Fruit fly (Drosophila melanogaster) whole organism, embryonic: ENCODE results near the gene CG14961.

Experiments used
- ATbp ChIP-seq: fragments of 200-800 bp; sonication (Bioruptor generic); optimal IDR thresholded peaks from 2 replicates; lab custom pipeline; 2017; ENCODE audit warnings: missing biosample characterization, mild to moderate bottlenecking, missing genetic modification characterization, missing genetic modification reagents
- B-H2 ChIP-seq: fragments of 200-800 bp; sonication (Bioruptor generic); optimal IDR thresholded peaks from 2 replicates; lab custom pipeline; 2018; ENCODE audit warnings: missing biosample characterization, mild to moderate bottlenecking, missing genetic modification characterization
- BEAF-32 ChIP-seq: fragments of 200-800 bp; sonication (Bioruptor generic); optimal IDR thresholded peaks from 3 replicates; lab custom pipeline; 2017; ENCODE audit warnings: missing biosample characterization, missing genetic modification characterization, mild to moderate bottlenecking, moderate library complexity, missing genetic modification reagents
- Bdp1 ChIP-seq: fragments of 200-800 bp; sonication (Bioruptor generic); optimal IDR thresholded peaks from 3 replicates; lab custom pipeline; 2016; ENCODE audit warnings: missing biosample characterization, missing genetic modification characterization
- Bgb ChIP-seq: fragments of 200-800 bp; sonication (Bioruptor generic); IDR thresholded peaks from 2 replicates; pipeline ENCODE4 v1.3.6; 2022; ENCODE audit warnings: missing biosample characterization, missing genetic modification characterization; ENCODE audit not compliant: partially characterized antibody
- CG10366 ChIP-seq: fragments of 200-800 bp; sonication (Bioruptor generic); IDR thresholded peaks from 2 replicates; pipeline ENCODE4 v1.3.6; 2022; ENCODE audit warnings: missing biosample characterization, missing genetic modification characterization
- CG11085 ChIP-seq: fragments of 200-800 bp; sonication (Bioruptor generic); IDR thresholded peaks from 2 replicates; pipeline ENCODE4 v1.3.6; 2022; ENCODE audit warnings: missing biosample characterization, missing genetic modification characterization
- CG11247 ChIP-seq: fragments of 200-800 bp; sonication (Bioruptor generic); IDR thresholded peaks from 2 replicates; pipeline ENCODE4 v1.3.6; 2022; ENCODE audit warnings: missing biosample characterization, missing genetic modification characterization
- CG12219 ChIP-seq: fragments of 200-800 bp; sonication (Bioruptor generic); optimal IDR thresholded peaks from 3 replicates; lab custom pipeline; 2018; ENCODE audit warnings: missing biosample characterization, mild to moderate bottlenecking, missing genetic modification characterization
- CG12236 ChIP-seq: fragments of 200-800 bp; sonication (Bioruptor generic); optimal IDR thresholded peaks from 2 replicates; lab custom pipeline; 2016; ENCODE audit warnings: missing biosample characterization, missing genetic modification characterization
- CG13894 ChIP-seq: fragments of 200-800 bp; sonication (Bioruptor generic); optimal IDR thresholded peaks from 3 replicates; lab custom pipeline; 2018; ENCODE audit warnings: missing biosample characterization, mild to moderate bottlenecking, missing genetic modification characterization, moderate library complexity
- CG14441 ChIP-seq: fragments of 200-800 bp; sonication (Bioruptor generic); IDR thresholded peaks from 2 replicates; pipeline ENCODE4 v1.3.6; 2022; ENCODE audit warnings: missing biosample characterization, missing genetic modification characterization
- CG14710 ChIP-seq: fragments of 200-800 bp; sonication (Bioruptor generic); optimal IDR thresholded peaks from 3 replicates; lab custom pipeline; 2019; ENCODE audit warnings: missing biosample characterization, mild to moderate bottlenecking, missing genetic modification characterization, moderate library complexity
- CG14965 ChIP-seq: fragments of 200-800 bp; sonication (Bioruptor generic); optimal IDR thresholded peaks from 2 replicates; lab custom pipeline; 2016; ENCODE audit warnings: missing biosample characterization, missing genetic modification characterization, borderline replicate concordance
- CG1603 ChIP-seq: fragments of 200-800 bp; sonication (Bioruptor generic); optimal IDR thresholded peaks from 2 replicates; lab custom pipeline; 2019; ENCODE audit warnings: missing biosample characterization, mild to moderate bottlenecking, missing genetic modification characterization, moderate library complexity
- CG17359 ChIP-seq: fragments of 200-800 bp; sonication (Bioruptor generic); optimal IDR thresholded peaks from 3 replicates; lab custom pipeline; 2018; ENCODE audit warnings: missing biosample characterization, mild to moderate bottlenecking, missing genetic modification characterization, moderate library complexity
- CG2120 ChIP-seq: fragments of 200-800 bp; sonication (Bioruptor generic); optimal IDR thresholded peaks from 3 replicates; lab custom pipeline; 2016; ENCODE audit warnings: missing biosample characterization, missing genetic modification characterization
- CG31365 ChIP-seq: fragments of 200-800 bp; sonication (Bioruptor generic); optimal IDR thresholded peaks from 2 replicates; lab custom pipeline; 2018; ENCODE audit warnings: missing biosample characterization, mild to moderate bottlenecking, missing genetic modification characterization
- CG3163 ChIP-seq: fragments of 200-800 bp; sonication (Bioruptor generic); optimal IDR thresholded peaks from 3 replicates; lab custom pipeline; 2016; ENCODE audit warnings: missing biosample characterization, missing genetic modification characterization
- CG42726 ChIP-seq: fragments of 200-800 bp; sonication (Bioruptor generic); IDR thresholded peaks from 2 replicates; pipeline ENCODE4 v1.3.6; 2022; ENCODE audit warnings: missing biosample characterization, missing genetic modification characterization; ENCODE audit not compliant: partially characterized antibody
- CG5245 ChIP-seq: fragments of 200-800 bp; sonication (Bioruptor generic); optimal IDR thresholded peaks from 3 replicates; lab custom pipeline; 2016; ENCODE audit warnings: missing biosample characterization, missing genetic modification characterization
- CG5953 ChIP-seq: fragments of 200-800 bp; sonication (Bioruptor generic); IDR thresholded peaks from 2 replicates; pipeline ENCODE4 v1.3.6; 2022; ENCODE audit warnings: missing biosample characterization, missing genetic modification characterization
- CG6689 ChIP-seq: fragments of 200-800 bp; sonication (Bioruptor generic); IDR thresholded peaks from 2 replicates; pipeline ENCODE4 v1.3.6; 2022; ENCODE audit warnings: missing biosample characterization, missing genetic modification characterization
- CG9609 ChIP-seq: fragments of 200-800 bp; sonication (Bioruptor generic); optimal IDR thresholded peaks from 3 replicates; lab custom pipeline; 2016; ENCODE audit warnings: missing biosample characterization, missing genetic modification characterization
- CG9797 ChIP-seq: fragments of 200-800 bp; sonication (Bioruptor generic); optimal IDR thresholded peaks from 3 replicates; lab custom pipeline; 2018; ENCODE audit warnings: missing biosample characterization, mild to moderate bottlenecking, missing genetic modification characterization
- Dip2 ChIP-seq: fragments of 200-800 bp; sonication (Bioruptor generic); IDR thresholded peaks from 2 replicates; pipeline ENCODE4 v1.3.6; 2022; ENCODE audit warnings: missing biosample characterization, missing genetic modification characterization
- Ets65A ChIP-seq: fragments of 200-800 bp; sonication (Bioruptor generic); peaks from one replicate; lab custom pipeline; 2016; ENCODE audit warnings: missing biosample characterization, missing genetic modification characterization
- HLH3B ChIP-seq: fragments of 200-800 bp; sonication (Bioruptor generic); IDR thresholded peaks from 2 replicates; pipeline ENCODE4 v1.3.6; 2022; ENCODE audit warnings: missing biosample characterization, missing genetic modification characterization
- Hr3 ChIP-seq: fragments of 200-800 bp; sonication (Bioruptor generic); optimal IDR thresholded peaks from 3 replicates; lab custom pipeline; 2016; ENCODE audit warnings: missing biosample characterization, missing genetic modification characterization
- Hr39 ChIP-seq: fragments of >200 bp; optimal IDR thresholded peaks from 2 replicates; lab custom pipeline; 2017
- MESR4 ChIP-seq: fragments of 200-800 bp; sonication (Bioruptor generic); optimal IDR thresholded peaks from 2 replicates; lab custom pipeline; 2018; ENCODE audit warnings: missing biosample characterization, mild to moderate bottlenecking, missing genetic modification characterization, moderate library complexity
- Mad ChIP-seq: fragments of 200-800 bp; sonication (Bioruptor generic); optimal IDR thresholded peaks from 2 replicates; lab custom pipeline; 2016; ENCODE audit warnings: missing biosample characterization, missing genetic modification characterization
- Mrtf ChIP-seq: fragments of 200-800 bp; sonication (Bioruptor generic); IDR thresholded peaks from 3 replicates; pipeline ENCODE4 v1.3.6; 2022; ENCODE audit warnings: missing biosample characterization, missing genetic modification characterization
- Nf-YB ChIP-seq: fragments of 200-800 bp; sonication (Bioruptor generic); optimal IDR thresholded peaks from 3 replicates; lab custom pipeline; 2019; ENCODE audit warnings: missing biosample characterization, mild to moderate bottlenecking, missing genetic modification characterization, moderate library complexity
- Rfx ChIP-seq: fragments of 200-800 bp; sonication (Bioruptor generic); IDR thresholded peaks from 2 replicates; pipeline ENCODE4 v1.3.6; 2022; ENCODE audit warnings: missing biosample characterization, missing genetic modification characterization
- ash1 ChIP-seq: fragments of 200-800 bp; sonication (Bioruptor generic); optimal IDR thresholded peaks from 2 replicates; lab custom pipeline; 2018; ENCODE audit warnings: missing biosample characterization, mild to moderate bottlenecking, missing genetic modification characterization
- bab2 ChIP-seq: fragments of 200-800 bp; sonication (Bioruptor generic); optimal IDR thresholded peaks from 2 replicates; lab custom pipeline; 2016; ENCODE audit warnings: missing biosample characterization, missing genetic modification characterization
- bbx ChIP-seq: fragments of 200-800 bp; sonication (Bioruptor generic); IDR thresholded peaks from 2 replicates; pipeline ENCODE4 v1.3.6; 2022; ENCODE audit warnings: missing biosample characterization, missing genetic modification characterization; ENCODE audit not compliant: partially characterized antibody
- ci ChIP-seq: fragments of 200-800 bp; sonication (Bioruptor generic); IDR thresholded peaks from 3 replicates; pipeline ENCODE4 v1.3.6; 2022; ENCODE audit warnings: missing biosample characterization, missing genetic modification characterization
- corto ChIP-seq: fragments of 200-800 bp; sonication (Bioruptor generic); optimal IDR thresholded peaks from 2 replicates; lab custom pipeline; 2016; ENCODE audit warnings: missing biosample characterization, mild to moderate bottlenecking, missing genetic modification characterization, moderate library complexity
- exex ChIP-seq: fragments of 200-800 bp; sonication (Bioruptor generic); optimal IDR thresholded peaks from 4 replicates; lab custom pipeline; 2018; ENCODE audit warnings: missing biosample characterization, mild to moderate bottlenecking, missing genetic modification characterization, moderate library complexity
- ftz-f1 ChIP-seq: fragments of 200-800 bp; sonication (Bioruptor generic); optimal IDR thresholded peaks from 2 replicates; lab custom pipeline; 2016; ENCODE audit warnings: missing biosample characterization, missing genetic modification characterization
- gsb ChIP-seq: fragments of 200-800 bp; sonication (Bioruptor generic); IDR thresholded peaks from 2 replicates; pipeline ENCODE4 v1.3.6; 2022; ENCODE audit warnings: missing biosample characterization, missing genetic modification characterization
- kni ChIP-seq: fragments of 200-800 bp; sonication (Bioruptor generic); optimal IDR thresholded peaks from 3 replicates; lab custom pipeline; 2017; ENCODE audit warnings: mild to moderate bottlenecking, missing biosample characterization, missing genetic modification reagents, missing genetic modification characterization
- scrt ChIP-seq: fragments of 200-800 bp; sonication (Bioruptor generic); optimal IDR thresholded peaks from 2 replicates; lab custom pipeline; 2018; ENCODE audit warnings: missing biosample characterization, mild to moderate bottlenecking, missing genetic modification characterization, moderate library complexity
- sim ChIP-seq: fragments of 200-800 bp; sonication (Bioruptor generic); IDR thresholded peaks from 2 replicates; pipeline ENCODE4 v1.3.6; 2022; ENCODE audit warnings: missing biosample characterization, missing genetic modification characterization
- sima ChIP-seq: fragments of 200-800 bp; sonication (Bioruptor generic); optimal IDR thresholded peaks from 2 replicates; lab custom pipeline; 2016; ENCODE audit warnings: missing biosample characterization, missing genetic modification characterization
- sna ChIP-seq: fragments of 200-800 bp; sonication (Bioruptor generic); IDR thresholded peaks from 2 replicates; pipeline ENCODE4 v1.3.6; 2022; ENCODE audit warnings: missing biosample characterization, missing genetic modification characterization; ENCODE audit not compliant: partially characterized antibody
- unc-4 ChIP-seq: fragments of 200-800 bp; sonication (Bioruptor generic); IDR thresholded peaks from 2 replicates; pipeline ENCODE4 v1.3.6; 2022; ENCODE audit warnings: missing biosample characterization, missing genetic modification characterization; ENCODE audit not compliant: partially characterized antibody

CG14961 gene

DNA sequence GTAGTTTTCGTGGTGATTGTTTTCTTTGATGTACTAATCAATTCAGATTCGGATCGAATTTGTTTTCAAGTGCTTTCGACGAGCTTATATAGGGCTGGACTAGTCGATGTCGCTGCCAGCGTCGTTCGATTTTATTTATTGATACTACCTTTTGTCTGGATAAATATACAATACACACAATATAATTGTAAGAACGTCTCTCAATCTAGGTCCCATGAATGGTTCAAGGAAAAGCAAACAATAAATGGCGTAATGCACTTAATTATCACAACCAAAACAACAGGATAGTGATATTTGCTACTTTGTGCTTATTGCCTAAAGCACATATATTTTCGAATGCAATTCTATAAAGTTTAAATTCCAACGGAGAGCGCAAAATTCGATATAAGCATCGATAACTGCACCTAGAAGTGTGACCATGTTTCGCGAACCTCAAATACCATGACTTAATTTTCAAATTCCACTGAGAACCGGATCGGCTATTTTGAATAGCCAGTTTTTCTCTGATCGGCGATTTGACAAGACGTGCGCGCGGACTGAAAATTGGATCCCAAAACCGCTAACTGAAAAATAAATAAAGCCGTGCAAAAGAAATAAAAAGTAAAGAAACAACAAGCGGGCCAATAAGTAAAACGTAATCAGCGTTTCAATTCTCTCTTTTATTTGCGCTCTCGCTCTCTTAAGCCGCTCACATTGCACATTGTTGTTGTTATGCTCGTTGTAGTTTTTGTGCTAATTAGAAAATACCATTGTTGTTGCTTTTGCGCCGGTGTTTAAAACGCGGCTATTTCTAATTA, 6.7 kb downstream of the CG14961 start, which contains the start of the genes Drsl6 and kst (continued):
- TF ChIP-seq sim (GFP tag; lab: Robert Waterston, UW) (no peak), MESR4 (GFP tag; lab: Kevin White, UChicago) (peak; percentile 7), CG14965 (GFP tag; lab: Kevin White, UChicago) (no peak), CG14710 (peak; percentile 23), CG13894 (tag; lab: Kevin White, UChicago) (no peak), ash1 (GFP tag; lab: Kevin White, UChicago) (no peak), CG5953 (GFP tag; lab: Robert Waterston, UW) (no peak), Bdp1 (GFP tag; lab: Kevin White, UChicago) (no peak), CG11247 (GFP tag; lab: Robert Waterston, UW) (no peak), sima (GFP tag; lab: Kevin White, UChicago) (no peak), CG3163 (GFP tag; lab: Kevin White, UChicago) (peak; percentile 86), bbx (GFP tag; lab: Robert Waterston, UW) (no peak; the same call in none of the 2 replicates), Dip2 (no peak), bab2 (peak; percentile 2), CG9609 (GFP tag; lab: Kevin White, UChicago) (no peak), CG2120 (peak; percentile 37), B-H2 (GFP tag; lab: Kevin White, UChicago) (peak; percentile 46), ftz-f1 (GFP tag; lab: Kevin White, UChicago) (no peak), Hr39 (no peak), exex (tag; lab: Kevin White, UChicago) (no peak), Nf-YB (no peak), CG31365 (no peak), Mrtf (no peak), unc-4 (peak; percentile 50), CG5245 (no peak), gsb (GFP tag; lab: Robert Waterston, UW) (no peak), CG10366 (GFP tag; lab: Robert Waterston, UW) (no peak), ATbp (peak; percentile 0), CG1603 (tag; lab: Kevin White, UChicago) (peak; percentile 63), kni (peak; percentile 78), scrt (no peak), corto (no peak), Ets65A (no peak), CG11085 (GFP tag; lab: Robert Waterston, UW) (no peak), Mad (GFP tag; lab: Kevin White, UChicago) (peak; percentile 3), Hr3 (GFP tag; lab: Kevin White, UChicago) (no peak), HLH3B (GFP tag; lab: Robert Waterston, UW) (peak; percentile 14; the same call in 1 of the 2 replicates), CG14441 (GFP tag; lab: Robert Waterston, UW) (0 out of 2 replicates have a peak, but pooled peaks have one; percentile 23), CG12236 (GFP tag; lab: Kevin White, UChicago) (no peak), sna (GFP tag; lab: Robert Waterston, UW) (no peak), CG17359 (tag; lab: Kevin White, UChicago) (peak; percentile 34), Rfx (GFP tag; lab: Robert Waterston, UW) (peak; percentile 49; the same call in 1 of the 2 replicates), Bgb (GFP tag; lab: Robert Waterston, UW) (peak; percentile 72), CG9797 (GFP tag; lab: Kevin White, UChicago) (peak; percentile 72), CG6689 (GFP tag; lab: Robert Waterston, UW) (no peak), CG42726 (GFP tag; lab: Robert Waterston, UW) (peak; percentile 67; the same call in 1 of the 2 replicates), BEAF-32 (peak; percentile 64), CG12219 (GFP tag; lab: Kevin White, UChicago) (no peak), ci (GFP tag; lab: Robert Waterston, UW) (peak; percentile 53; the same call in 2 of the 3 replicates)
